Worm (Caenorhabditis elegans): Measurements from ENCODE around the gene srbc-17.

srbc-17 gene

DNA sequence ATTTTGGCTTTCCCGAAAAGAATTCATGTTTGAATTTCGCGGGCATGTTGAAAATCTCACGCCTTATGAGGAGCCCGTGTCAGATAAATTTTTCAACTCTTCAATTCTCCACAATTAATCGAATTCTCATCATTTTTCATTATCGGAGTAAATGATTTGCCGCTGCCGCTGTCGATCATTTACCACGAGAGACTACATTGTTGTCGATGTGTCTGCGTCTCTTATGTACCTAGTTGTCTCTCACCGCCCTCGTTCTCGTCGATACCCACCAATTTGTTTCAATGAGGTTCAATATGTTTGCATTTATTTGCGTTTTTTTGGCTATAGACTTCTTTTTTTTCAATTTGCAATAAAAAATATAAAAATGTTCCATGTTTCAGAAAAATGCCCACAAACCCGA lies 14.6 kb downstream of the srbc-17 start, which contains the start of gene nhr-13:
Gene nhr-13, plus strand, starts transcription at position 369 of the 400 bp plus-strand sequence.
- peak; percentile 17 for TF ChIP-seq nhr-90 (tag; optimal IDR thresholded peaks at IDR 0.05; ENCODE audit: poor library complexity)
- TF ChIP-seq nhr-20 (tag; optimal IDR thresholded peaks at IDR 0.05), result peak; percentile 85
- peak in 1 of 2 experiments; percentile 17 for TF ChIP-seq efl-1 (optimal IDR thresholded peaks at IDR 0.05)
- TF ChIP-seq efl-1 (GFP tag; optimal IDR thresholded peaks at IDR 0.05 in 1 of 2), result peak in 1 of 2 experiments; percentile 50
- TF ChIP-seq lin-35 (GFP tag; optimal IDR thresholded peaks at IDR 0.05), result peak in 1 of 2 experiments; percentile 36
- peak in 1 of 2 experiments; percentile 43 for TF ChIP-seq mdl-1 (tag; optimal IDR thresholded peaks at IDR 0.05)
- no peak for TF ChIP-seq mep-1 (tag; optimal IDR thresholded peaks at IDR 0.05)
- peak; percentile 30 for TF ChIP-seq snu-23 (GFP tag; optimal IDR thresholded peaks at IDR 0.05)
- no peak for TF ChIP-seq zip-4 (GFP tag; optimal IDR thresholded peaks at IDR 0.05)
- peak; percentile 64 for TF ChIP-seq dsc-1 (tag; optimal IDR thresholded peaks at IDR 0.05)
- peak; percentile 50 for TF ChIP-seq elt-2 (tag; optimal IDR thresholded peaks at IDR 0.05)
- peak; percentile 18 for TF ChIP-seq rnt-1 (tag; optimal IDR thresholded peaks at IDR 0.05)
- TF ChIP-seq ceh-63 (GFP tag; optimal IDR thresholded peaks at IDR 0.05), result no peak

DNA sequence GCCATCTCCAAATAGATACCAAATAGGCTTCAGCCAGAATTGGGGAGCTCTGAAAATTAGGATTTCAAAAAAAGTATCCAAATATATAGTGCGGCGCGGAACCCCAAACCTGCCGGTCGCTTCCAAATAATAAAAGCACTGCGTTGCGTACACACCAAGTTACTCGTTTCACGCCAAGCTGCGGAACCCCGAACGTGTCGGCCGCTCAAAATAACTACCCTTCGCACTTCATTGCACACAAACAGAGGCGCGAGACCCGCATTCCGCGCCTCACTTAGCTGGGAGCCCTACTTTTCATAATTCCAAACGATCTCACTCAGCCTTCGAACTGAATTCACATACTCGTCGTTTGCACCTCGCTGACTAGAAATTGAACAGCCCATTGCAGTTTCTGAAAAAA lies 22.1 kb downstream of the srbc-17 start:
- TF ChIP-seq snpc-4 (tag; optimal IDR thresholded peaks at IDR 0.05), result peak; percentile 26
- no peak for TF ChIP-seq mab-9 (GFP tag; IDR thresholded peaks at IDR 0.05)
- no peak for TF ChIP-seq mdl-1 (tag; optimal IDR thresholded peaks at IDR 0.05)
- no peak for TF ChIP-seq sptf-1 (tag; optimal IDR thresholded peaks at IDR 0.05)
- no peak for TF ChIP-seq fos-1 (tag; optimal IDR thresholded peaks at IDR 0.05)
- no peak for TF ChIP-seq zag-1 (tag; optimal IDR thresholded peaks at IDR 0.05)
- no peak for TF ChIP-seq nhr-19 (GFP tag; conservative IDR thresholded peaks at IDR 0.05)
- TF ChIP-seq isw-1 (GFP tag; IDR thresholded peaks at IDR 0.05), result no peak

DNA sequence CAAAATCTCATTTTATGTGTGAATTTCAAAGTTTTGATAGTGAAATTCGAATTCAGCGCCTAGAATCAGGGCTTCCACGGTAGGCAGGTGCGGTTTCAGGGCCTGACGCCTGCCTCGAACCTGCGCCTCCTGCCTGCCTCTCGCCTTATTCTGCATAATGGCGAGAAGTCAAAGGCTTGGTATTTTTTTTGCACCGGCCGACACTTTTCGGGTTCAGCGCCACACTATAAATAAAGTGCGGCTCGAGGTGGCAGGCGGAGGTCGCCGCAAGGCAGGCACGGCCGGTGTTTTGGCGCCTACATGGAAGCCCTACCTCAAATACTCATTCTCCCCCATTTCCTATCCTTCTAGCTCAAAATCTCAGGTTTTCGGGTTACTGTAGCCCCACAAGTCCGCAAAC lies 22.9 kb downstream of the srbc-17 start:
- no peak for TF ChIP-seq tbx-2 (tag; optimal IDR thresholded peaks at IDR 0.05)
- no peak for TF ChIP-seq nhr-77 (tag; optimal IDR thresholded peaks at IDR 0.05)
- TF ChIP-seq fos-1 (tag; optimal IDR thresholded peaks at IDR 0.05), result no peak
- TF ChIP-seq snpc-4 (tag; optimal IDR thresholded peaks at IDR 0.05), result no peak
- no peak for TF ChIP-seq mdl-1 (tag; optimal IDR thresholded peaks at IDR 0.05)
- TF ChIP-seq vab-15 (tag; optimal IDR thresholded peaks at IDR 0.05), result no peak

DNA sequence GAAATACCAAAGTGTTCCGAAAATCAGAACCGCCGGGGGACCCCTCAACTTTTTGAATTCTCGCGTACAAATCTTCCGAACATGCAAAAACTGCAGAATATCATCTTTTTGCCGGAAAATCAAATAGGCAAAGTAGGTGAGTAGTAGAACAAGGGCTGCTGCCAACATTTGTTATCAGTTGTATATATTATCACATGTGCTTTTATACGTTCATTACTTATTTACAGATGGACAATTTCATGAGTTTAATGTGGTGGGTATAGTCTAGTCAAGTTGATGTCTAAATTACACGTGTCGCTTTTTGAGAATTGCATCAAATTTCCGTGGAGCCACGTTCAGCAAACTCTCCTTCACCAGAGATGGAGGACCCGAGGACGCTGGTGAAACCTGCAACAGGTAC lies 23.7 kb downstream of the srbc-17 start, which contains the start of gene cyp-32B1:
Gene cyp-32B1, minus strand, starts transcription at position 176 of the 400 bp plus-strand sequence.
- TF ChIP-seq elt-2 (tag; optimal IDR thresholded peaks at IDR 0.05) (peak; percentile 34), ztf-11 (tag; optimal IDR thresholded peaks at IDR 0.05) (no peak), lin-35 (GFP tag; optimal IDR thresholded peaks at IDR 0.05) (peak in 1 of 2 experiments; percentile 5)

DNA sequence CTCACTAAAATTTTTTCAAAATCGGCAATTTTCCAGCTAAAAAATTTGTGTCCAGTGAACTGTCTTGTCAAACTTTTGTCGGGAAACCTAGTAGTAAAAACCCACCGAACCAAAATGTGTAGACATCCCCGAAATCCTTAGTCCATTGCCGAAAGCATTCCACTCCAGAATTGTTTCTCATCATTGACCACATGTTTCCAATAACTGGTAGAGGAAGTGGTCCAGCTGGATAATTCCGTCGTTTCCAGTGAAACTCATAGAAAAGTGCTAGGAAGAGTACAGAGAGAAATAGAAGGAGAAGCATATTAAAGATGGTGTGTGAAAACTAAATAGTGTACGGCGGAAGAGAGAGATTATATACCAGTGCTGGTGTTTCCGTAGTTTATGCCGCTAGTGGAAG lies 26.6 kb downstream of the srbc-17 start, which contains the start of gene cyp-33C12:
Gene cyp-33C12, minus strand, starts transcription at position 321 of the 400 bp plus-strand sequence.
- TF ChIP-seq nhr-84 (tag; optimal IDR thresholded peaks at IDR 0.05), result no peak
- TF ChIP-seq isw-1 (GFP tag; IDR thresholded peaks at IDR 0.05), result no peak
- no peak for TF ChIP-seq nhr-28 (tag; optimal IDR thresholded peaks at IDR 0.05)
- peak; percentile 71 for TF ChIP-seq fkh-4 (tag; optimal IDR thresholded peaks at IDR 0.05; ENCODE audit: borderline replicate concordance)
- TF ChIP-seq dsc-1 (tag; optimal IDR thresholded peaks at IDR 0.05), result peak; percentile 91

DNA sequence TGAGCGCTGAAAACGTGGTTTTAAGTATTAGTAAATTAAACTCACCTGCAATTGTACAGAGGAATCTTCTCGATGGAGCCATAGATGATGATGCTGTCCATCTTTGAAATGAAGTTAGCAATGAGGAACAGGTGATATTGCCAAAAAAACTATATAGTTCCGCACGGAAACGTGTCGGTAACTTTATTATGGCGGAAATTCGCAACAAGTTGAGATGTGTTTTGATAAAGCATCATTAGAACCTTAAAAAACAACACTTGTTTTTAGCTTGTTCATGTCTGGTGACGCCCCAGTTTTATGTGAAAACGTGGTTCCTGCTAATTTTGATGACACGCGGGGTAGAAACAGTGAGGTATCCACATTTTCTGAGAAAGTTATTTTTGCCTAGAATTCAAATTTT lies 28.7 kb downstream of the srbc-17 start, which contains the start of gene srt-40:
Gene srt-40, minus strand, starts transcription at position 101 of the 400 bp plus-strand sequence.
- TF ChIP-seq pax-3 (tag; optimal IDR thresholded peaks at IDR 0.05) (no peak), sox-4 (tag; optimal IDR thresholded peaks at IDR 0.05) (no peak), ceh-90 (tag; optimal IDR thresholded peaks at IDR 0.05) (no peak), ceh-88 (GFP tag; IDR thresholded peaks at IDR 0.05) (no peak), fkh-10 (GFP tag; optimal IDR thresholded peaks at IDR 0.05) (no peak), aly-2 (tag; optimal IDR thresholded peaks at IDR 0.05) (no peak), unc-130 (tag; optimal IDR thresholded peaks at IDR 0.05) (no peak), mep-1 (tag; optimal IDR thresholded peaks at IDR 0.05) (no peak)

Data from whole organism, L1 larva.